Worm (Caenorhabditis elegans): ENCODE data around the gene sir-2.2.

- no peak for TF ChIP-seq T22C8.4 (GFP tag; IDR thresholded peaks at IDR 0.05)
- no peak for TF ChIP-seq flt-1 (GFP tag; IDR thresholded peaks at IDR 0.05)
- no peak for TF ChIP-seq cog-1 (tag; optimal IDR thresholded peaks at IDR 0.05)
- TF ChIP-seq ztf-29 (GFP tag; IDR thresholded peaks at IDR 0.05): no peak
- TF ChIP-seq ref-1 (GFP tag; conservative IDR thresholded peaks at IDR 0.05): no peak
- TF ChIP-seq ztf-23 (GFP tag; IDR thresholded peaks at IDR 0.05): no peak
- TF ChIP-seq klf-2 (GFP tag; conservative IDR thresholded peaks at IDR 0.05): no peak
Measured at ce11 chrX:13341853-13342252, 14.0 kb downstream of the sir-2.2 start.

Data from whole organism, midembryonic.